Worm (Caenorhabditis elegans): ENCODE results near the gene sft-1.

The sft-1 gene

ce11 chrIII:3109564-3109963, 23.1 kb downstream of the sft-1 start:
- TF ChIP-seq aly-2 (tag; optimal IDR thresholded peaks at IDR 0.05): no peak
- no peak for TF ChIP-seq nhr-19 (GFP tag; conservative IDR thresholded peaks at IDR 0.05)
- no peak for TF ChIP-seq aha-1 (tag; optimal IDR thresholded peaks at IDR 0.05)
- TF ChIP-seq nhr-85 (tag): no peak
- TF ChIP-seq C16A3.4 (tag; optimal IDR thresholded peaks at IDR 0.05): no peak
- TF ChIP-seq pqm-1 (tag; optimal IDR thresholded peaks at IDR 0.05): no peak
- no peak for TF ChIP-seq fkh-8 (tag; optimal IDR thresholded peaks at IDR 0.05)
- no peak for TF ChIP-seq ceh-90 (tag; optimal IDR thresholded peaks at IDR 0.05)
- no peak for TF ChIP-seq snu-23 (GFP tag; optimal IDR thresholded peaks at IDR 0.05)
- TF ChIP-seq isw-1 (GFP tag; IDR thresholded peaks at IDR 0.05): no peak
- no peak for TF ChIP-seq nhr-90 (tag; optimal IDR thresholded peaks at IDR 0.05; ENCODE audit: poor library complexity)
- no peak for TF ChIP-seq fkh-4 (tag; optimal IDR thresholded peaks at IDR 0.05; ENCODE audit: borderline replicate concordance)
- no peak for TF ChIP-seq tbx-2 (tag; optimal IDR thresholded peaks at IDR 0.05)
- no peak for TF ChIP-seq lin-15B (tag; optimal IDR thresholded peaks at IDR 0.05)
- TF ChIP-seq egl-27 (tag; optimal IDR thresholded peaks at IDR 0.05): no peak

- TF ChIP-seq ces-1 (GFP tag; optimal IDR thresholded peaks at IDR 0.05) (no peak), mdl-1 (tag; optimal IDR thresholded peaks at IDR 0.05) (no peak), tbx-2 (tag; optimal IDR thresholded peaks at IDR 0.05) (no peak), lin-14 (GFP tag; optimal IDR thresholded peaks at IDR 0.05) (no peak), nhr-84 (tag; optimal IDR thresholded peaks at IDR 0.05) (no peak), sox-4 (tag; optimal IDR thresholded peaks at IDR 0.05) (no peak), lin-15B (tag; optimal IDR thresholded peaks at IDR 0.05) (no peak), irx-1 (tag; optimal IDR thresholded peaks at IDR 0.05) (no peak), pag-3 (tag; optimal IDR thresholded peaks at IDR 0.05; ENCODE audit: borderline replicate concordance, insufficient read depth) (no peak), hpl-2 (GFP tag; optimal IDR thresholded peaks at IDR 0.05) (no peak), efl-3 (GFP tag; optimal IDR thresholded peaks at IDR 0.05) (no peak), nhr-71 (tag; optimal IDR thresholded peaks at IDR 0.05) (no peak), lin-39 (tag; optimal IDR thresholded peaks at IDR 0.05) (no peak), skn-1 (tag; optimal IDR thresholded peaks at IDR 0.05) (no peak), ceh-63 (GFP tag; optimal IDR thresholded peaks at IDR 0.05) (no peak), efl-1 (optimal IDR thresholded peaks at IDR 0.05) (no peak), efl-1 (GFP tag; optimal IDR thresholded peaks at IDR 0.05 in 1 of 2) (no peak), C34B4.2 (tag; optimal IDR thresholded peaks at IDR 0.05) (no peak), lin-13 (GFP tag; optimal IDR thresholded peaks at IDR 0.05) (no peak)
Observed at ce11 chrIII:3110614-3111013, 24.1 kb downstream of the sft-1 start.

DNA sequence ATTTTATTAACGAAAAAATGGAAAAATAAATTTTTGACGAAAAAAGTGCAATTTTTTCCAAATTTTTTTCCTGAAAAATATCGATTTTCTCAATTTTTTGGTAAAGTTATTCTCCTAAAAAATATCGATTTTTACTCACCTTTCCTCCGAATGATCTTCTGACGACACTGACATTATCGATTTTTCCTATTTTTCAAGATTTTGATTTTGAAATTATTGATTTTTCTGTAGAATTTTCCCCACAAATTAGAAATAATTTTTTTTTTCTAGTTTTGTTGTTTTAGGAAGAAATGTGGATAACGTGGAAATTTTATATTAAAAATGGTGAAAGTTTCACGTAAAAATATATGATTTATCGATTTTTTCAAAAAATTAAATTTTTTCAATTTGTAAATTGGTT, 25.1 kb downstream of the sft-1 start:
- TF ChIP-seq zag-1 (tag; optimal IDR thresholded peaks at IDR 0.05) (no peak), skn-1 (tag; optimal IDR thresholded peaks at IDR 0.05) (no peak), mab-9 (GFP tag; IDR thresholded peaks at IDR 0.05) (no peak), efl-3 (GFP tag; optimal IDR thresholded peaks at IDR 0.05) (no peak), pax-3 (tag; optimal IDR thresholded peaks at IDR 0.05) (no peak), nhr-77 (tag; optimal IDR thresholded peaks at IDR 0.05) (no peak), nhr-47 (tag; optimal IDR thresholded peaks at IDR 0.05) (no peak), grh-1 (GFP tag; IDR thresholded peaks at IDR 0.05) (no peak), C04F5.9 (tag; optimal IDR thresholded peaks at IDR 0.05) (no peak), ama-1 (optimal IDR thresholded peaks at IDR 0.05) (no peak), rnt-1 (tag; optimal IDR thresholded peaks at IDR 0.05) (no peak), hlh-17 (GFP tag; optimal IDR thresholded peaks at IDR 0.05; ENCODE audit: borderline replicate concordance) (no peak), C16A3.4 (tag; optimal IDR thresholded peaks at IDR 0.05) (no peak), nhr-71 (tag; optimal IDR thresholded peaks at IDR 0.05) (no peak)

All from whole organism, L1 larva.